Worm (Caenorhabditis elegans): ENCODE measurements around the gene ZK688.10.

DNA sequence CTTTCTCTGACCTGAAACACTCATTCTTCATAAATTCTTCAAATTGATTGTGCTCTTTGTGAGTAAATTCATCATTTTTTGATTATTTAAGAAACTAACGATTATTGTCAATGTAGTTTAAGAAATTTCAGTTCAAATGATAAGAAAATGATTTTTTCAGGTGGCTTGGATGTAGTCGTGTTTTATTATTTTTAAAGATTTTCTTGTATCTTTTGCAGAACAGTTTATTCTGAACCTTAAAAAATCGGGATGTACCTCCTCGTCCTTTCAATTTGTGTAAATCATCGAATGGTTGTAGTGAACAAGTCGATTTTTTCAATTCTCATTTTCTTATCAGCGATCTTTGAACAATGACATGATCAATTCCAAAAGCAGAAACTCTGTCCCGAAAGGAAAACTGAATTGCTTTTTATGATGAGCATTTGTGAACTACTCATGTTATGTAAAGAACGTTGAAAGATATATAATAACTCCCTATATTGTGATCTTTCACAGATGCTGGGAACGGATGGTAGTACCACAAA, 31.5 kb downstream of the ZK688.10 start, which contains the start of gene slc-17.3:
- no peak for TF ChIP-seq flt-1 (GFP tag; IDR thresholded peaks at IDR 0.05)
- no peak for TF ChIP-seq ztf-29 (GFP tag; IDR thresholded peaks at IDR 0.05)
- no peak for TF ChIP-seq ref-1 (GFP tag; conservative IDR thresholded peaks at IDR 0.05)

Data from whole organism, midembryonic.